Worm (Caenorhabditis elegans) whole organism, late embryonic: Measurements from ENCODE around the gene C54F6.17.

Experiments
- Y22D7AL.16 ChIP-seq: sonication (generic microtip); optimal IDR thresholded peaks from 2 replicates; lab custom pipeline; 2016; ENCODE audit warnings: missing genetic modification characterization, missing compliant biosample characterization
- ceh-24 ChIP-seq: sonication (generic microtip); optimal IDR thresholded peaks from 2 replicates; lab custom pipeline; 2016; ENCODE audit warnings: mild to moderate bottlenecking, missing genetic modification characterization, missing compliant biosample characterization
- ceh-34 ChIP-seq: sonication (generic microtip); optimal IDR thresholded peaks from 2 replicates; lab custom pipeline; 2016; ENCODE audit warnings: mild to moderate bottlenecking, missing genetic modification characterization, missing compliant biosample characterization
- dmd-4 ChIP-seq: sonication (generic microtip); optimal IDR thresholded peaks from 2 replicates; lab custom pipeline; 2016; ENCODE audit warnings: borderline replicate concordance, missing genetic modification characterization, missing compliant biosample characterization
- ets-4 ChIP-seq: sonication (generic microtip); optimal IDR thresholded peaks from 2 replicates; lab custom pipeline; 2016; ENCODE audit warnings: missing genetic modification characterization, missing compliant biosample characterization
- hlh-15 ChIP-seq: sonication (generic microtip); optimal IDR thresholded peaks from 2 replicates; lab custom pipeline; 2016; ENCODE audit warnings: missing genetic modification characterization, missing compliant biosample characterization
- nhr-11 ChIP-seq: fragments of 150-350 bp; optimal IDR thresholded peaks from 2 replicates; lab custom pipeline; 2014; ENCODE audit warnings: missing biosample characterization, missing genetic modification characterization
- pat-9 ChIP-seq: fragments of 200-800 bp; sonication (Bioruptor generic); optimal IDR thresholded peaks from 2 replicates; lab custom pipeline; 2018; ENCODE audit warnings: mild to moderate bottlenecking, missing genetic modification characterization, moderate library complexity, missing compliant biosample characterization
- pha-2 ChIP-seq: sonication (generic microtip); optimal IDR thresholded peaks from 2 replicates; lab custom pipeline; 2017; ENCODE audit warnings: mild to moderate bottlenecking, missing genetic modification characterization, missing compliant biosample characterization
- pqm-1 ChIP-seq: sonication (generic microtip); optimal IDR thresholded peaks from 2 replicates; lab custom pipeline; 2016; ENCODE audit warnings: missing genetic modification characterization, missing compliant biosample characterization
- pros-1 ChIP-seq: fragments of 150-350 bp; optimal IDR thresholded peaks from 2 replicates; lab custom pipeline; 2014; ENCODE audit warnings: missing biosample characterization, missing genetic modification reagents, missing genetic modification characterization
- sox-4 ChIP-seq: sonication (generic microtip); optimal IDR thresholded peaks from 2 replicates; lab custom pipeline; 2017; ENCODE audit warnings: mild to moderate bottlenecking, missing genetic modification characterization, inconsistent platforms, missing compliant biosample characterization

DNA sequence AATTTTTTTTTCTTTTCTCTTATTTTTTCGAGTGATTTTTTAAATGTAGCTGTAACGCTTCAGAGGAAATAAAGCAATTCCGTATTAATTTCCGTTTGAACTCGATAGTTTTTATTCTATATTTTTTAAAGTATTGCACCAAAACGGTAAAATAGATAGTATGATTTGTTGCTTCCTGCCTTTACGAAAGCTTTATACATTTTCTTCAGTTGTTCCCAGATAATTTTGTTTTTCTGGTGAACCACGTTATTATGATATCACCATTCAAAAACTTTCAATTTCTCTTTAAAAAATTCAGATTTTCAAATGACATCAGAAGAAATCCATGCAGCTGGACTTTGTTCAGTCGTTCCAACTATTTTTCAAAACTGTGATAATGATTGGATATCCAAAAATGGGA lies 12.3 kb upstream of the C54F6.17 start, which contains the start of gene srb-18:
- TF ChIP-seq ets-4 (tag; lab: Kevin White, UChicago) (no peak), pqm-1 (tag; lab: Kevin White, UChicago) (no peak), nhr-11 (tag; lab: Kevin White, UChicago) (no peak), pat-9 (no peak), dmd-4 (tag; lab: Kevin White, UChicago) (no peak), sox-4 (no peak), hlh-15 (tag; lab: Kevin White, UChicago) (no peak), pros-1 (no peak), Y22D7AL.16 (tag; lab: Kevin White, UChicago) (no peak), ceh-24 (no peak), pha-2 (no peak), ceh-34 (tag; lab: Kevin White, UChicago) (no peak)
